Fruit fly (Drosophila melanogaster) whole organism: ENCODE measurements around the gene CG5068.

ENCODE experiments used
- CG8478 ChIP-seq: fragments of >200 bp; optimal IDR thresholded peaks from 2 replicates; lab custom pipeline; 2018; ENCODE audit warnings: inconsistent platforms
- EcR ChIP-seq, 2 experiments: fragments of >200 bp; optimal IDR thresholded peaks; 2 replicates each; lab custom pipeline; 2017; ENCODE audit warnings: missing biosample characterization in 2 of 2, missing genetic modification characterization in 2 of 2, missing genetic modification reagents in 2 of 2
- pan ChIP-seq: fragments of >200 bp; optimal IDR thresholded peaks from 2 replicates; lab custom pipeline; 2017
- psq ChIP-seq: fragments of >200 bp; optimal IDR thresholded peaks from 2 replicates; lab custom pipeline; 2017
- usp ChIP-seq: fragments of >200 bp; optimal IDR thresholded peaks from 2 replicates; lab custom pipeline; 2017; ENCODE audit warnings: missing biosample characterization, missing genetic modification characterization, mixed read lengths

DNA sequence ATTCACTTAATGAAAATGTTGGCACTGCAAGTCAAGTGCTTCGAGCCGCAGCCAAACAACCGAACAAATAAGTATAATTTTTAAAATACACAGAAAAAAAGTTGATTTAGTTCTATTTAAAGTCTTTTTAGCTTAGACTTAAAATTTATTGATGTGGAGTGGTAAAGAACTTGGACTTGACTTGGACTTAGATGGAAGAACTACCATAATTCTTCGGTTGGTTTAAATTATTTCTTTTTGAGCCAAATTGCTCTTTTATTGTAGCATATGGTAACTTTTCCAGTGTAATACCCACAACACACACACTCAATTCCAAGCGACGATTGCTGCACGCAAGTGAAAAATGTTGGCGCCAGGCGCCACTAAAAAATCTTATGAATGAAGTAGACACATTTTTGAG is 41.5 kb downstream of the CG5068 start:
- no peak for TF ChIP-seq EcR (GFP tag; optimal IDR thresholded peaks at IDR 0.05; lab: Kevin White, UChicago)
- TF ChIP-seq CG8478 = no peak
- no peak for TF ChIP-seq pan (lab: Kevin White, UChicago)
- no peak for TF ChIP-seq usp (GFP tag; lab: Kevin White, UChicago)
- TF ChIP-seq psq (lab: Kevin White, UChicago) = no peak
